Worm (Caenorhabditis elegans) whole organism, late embryonic: ENCODE results near the gene fbxa-169.

Experiments used
- Y22D7AL.16 ChIP-seq: sonication (generic microtip); optimal IDR thresholded peaks from 2 replicates; lab custom pipeline; 2016; ENCODE audit warnings: missing genetic modification characterization, missing compliant biosample characterization
- ama-1 ChIP-seq: fragments of 150-350 bp; optimal IDR thresholded peaks from 2 replicates; lab custom pipeline; 2014
- ceh-24 ChIP-seq: sonication (generic microtip); optimal IDR thresholded peaks from 2 replicates; lab custom pipeline; 2016; ENCODE audit warnings: mild to moderate bottlenecking, missing genetic modification characterization, missing compliant biosample characterization
- ceh-9 ChIP-seq: sonication (generic microtip); optimal IDR thresholded peaks from 2 replicates; lab custom pipeline; 2016; ENCODE audit warnings: mild to moderate bottlenecking, missing genetic modification characterization, inconsistent platforms, missing compliant biosample characterization
- hlh-13 ChIP-seq: fragments of 200-800 bp; sonication (Bioruptor generic); optimal IDR thresholded peaks from 2 replicates; lab custom pipeline; 2018; ENCODE audit warnings: mild to moderate bottlenecking, missing genetic modification characterization, missing compliant biosample characterization
- lin-11 ChIP-seq: fragments of 200-800 bp; sonication (Bioruptor generic); optimal IDR thresholded peaks from 2 replicates; lab custom pipeline; 2018; ENCODE audit warnings: mild to moderate bottlenecking, missing genetic modification characterization, missing compliant biosample characterization
- nfya-1 ChIP-seq: sonication (generic microtip); optimal IDR thresholded peaks from 2 replicates; lab custom pipeline; 2017; ENCODE audit warnings: missing genetic modification characterization, mild to moderate bottlenecking, missing compliant biosample characterization, antibody characterized with exemption, moderate library complexity
- npax-4 ChIP-seq: sonication (generic microtip); optimal IDR thresholded peaks from 2 replicates; lab custom pipeline; 2016; ENCODE audit warnings: missing genetic modification characterization, missing compliant biosample characterization
- rnt-1 ChIP-seq: sonication (generic microtip); optimal IDR thresholded peaks from 2 replicates; lab custom pipeline; 2016; ENCODE audit warnings: missing genetic modification characterization, missing compliant biosample characterization
- sox-4 ChIP-seq: sonication (generic microtip); optimal IDR thresholded peaks from 2 replicates; lab custom pipeline; 2017; ENCODE audit warnings: mild to moderate bottlenecking, missing genetic modification characterization, inconsistent platforms, missing compliant biosample characterization
- ztf-16 ChIP-seq: sonication (generic microtip); optimal IDR thresholded peaks from 2 replicates; lab custom pipeline; 2017; ENCODE audit warnings: missing genetic modification characterization, missing compliant biosample characterization

- TF ChIP-seq hlh-13 (GFP tag; lab: Kevin White, UChicago) (no peak), sox-4 (tag; lab: Kevin White, UChicago) (no peak), nfya-1 (tag; lab: Kevin White, UChicago) (no peak), Y22D7AL.16 (tag; lab: Kevin White, UChicago) (no peak), npax-4 (tag; lab: Kevin White, UChicago) (no peak), lin-11 (tag; lab: Kevin White, UChicago) (no peak), ceh-9 (no peak), ceh-24 (tag; lab: Kevin White, UChicago) (no peak), rnt-1 (tag; lab: Kevin White, UChicago) (no peak), ama-1 (lab: Kevin White, UChicago) (no peak), ztf-16 (tag; lab: Kevin White, UChicago) (no peak)
Measured at ce11 chrII:13636596-13636995, 11.7 kb upstream of the fbxa-169 start.
